Worm (Caenorhabditis elegans) whole organism, L3 larva: Measurements from ENCODE around the gene ugt-63.
A peak's percentile ranks its signal among the peaks of the same experiment; 100 is the strongest.

ENCODE experiments used
- R02D3.7 ChIP-seq: fragments of 150-350 bp; optimal IDR thresholded peaks from 2 replicates; lab custom pipeline; 2014; ENCODE audit warnings: missing biosample characterization, missing genetic modification characterization
- ZK546.5 ChIP-seq: sonication (generic microtip); optimal IDR thresholded peaks from 2 replicates; lab custom pipeline; 2017; ENCODE audit warnings: missing biosample characterization, missing genetic modification characterization
- aly-2 ChIP-seq: fragments of 150-350 bp; optimal IDR thresholded peaks from 2 replicates; lab custom pipeline; 2014; ENCODE audit warnings: missing biosample characterization, missing genetic modification characterization
- ama-1 ChIP-seq: fragments of 150-350 bp; optimal IDR thresholded peaks from 2 replicates; lab custom pipeline; 2018
- ceh-16 ChIP-seq: sonication (generic microtip); optimal IDR thresholded peaks from 2 replicates; lab custom pipeline; 2017; ENCODE audit warnings: missing biosample characterization, missing genetic modification characterization
- ceh-28 ChIP-seq: fragments of 150-350 bp; optimal IDR thresholded peaks from 2 replicates; lab custom pipeline; 2014; ENCODE audit warnings: missing biosample characterization, missing genetic modification reagents, missing genetic modification characterization
- daf-12 ChIP-seq: fragments of 150-350 bp; optimal IDR thresholded peaks from 2 replicates; lab custom pipeline; 2014; ENCODE audit warnings: missing biosample characterization, missing genetic modification reagents, missing genetic modification characterization
- egl-27 ChIP-seq: sonication (generic microtip); optimal IDR thresholded peaks from 4 replicates; lab custom pipeline; 2017; ENCODE audit warnings: missing biosample characterization, missing genetic modification reagents, missing genetic modification characterization
- egl-5 ChIP-seq: fragments of 150-350 bp; optimal IDR thresholded peaks from 2 replicates; lab custom pipeline; 2017; ENCODE audit warnings: missing biosample characterization, missing genetic modification reagents, missing genetic modification characterization, inconsistent platforms
- elt-2 ChIP-seq: sonication (generic microtip); optimal IDR thresholded peaks from 2 replicates; lab custom pipeline; 2016; ENCODE audit warnings: missing genetic modification reagents, mild to moderate bottlenecking, missing genetic modification characterization, missing compliant biosample characterization
- elt-3 ChIP-seq, 3 experiments: fragments of 150-350 bp in 1 of 3; sonication (generic microtip) in 2 of 3; optimal IDR thresholded peaks; 2 replicates in 2 of 3; 4 replicates in 1 of 3; lab custom pipeline; 2014 to 2017; ENCODE audit warnings: missing biosample characterization in 3 of 3, missing genetic modification characterization in 3 of 3
- eor-1 ChIP-seq, 2 experiments: fragments of 150-350 bp; optimal IDR thresholded peaks; 2 replicates each; lab custom pipeline; 2014 to 2018; ENCODE audit warnings: missing biosample characterization in 2 of 2, missing genetic modification characterization in 2 of 2
- fkh-10 ChIP-seq: sonication (generic microtip); optimal IDR thresholded peaks from 2 replicates; lab custom pipeline; 2017; ENCODE audit warnings: missing biosample characterization, missing genetic modification reagents, missing genetic modification characterization
- fkh-2 ChIP-seq: fragments of 150-350 bp; optimal IDR thresholded peaks from 2 replicates; lab custom pipeline; 2014; ENCODE audit warnings: missing biosample characterization, missing genetic modification reagents, missing genetic modification characterization
- fos-1 ChIP-seq: fragments of 150-350 bp; optimal IDR thresholded peaks from 2 replicates; lab custom pipeline; 2014; ENCODE audit warnings: missing biosample characterization, missing genetic modification characterization
- hmg-11 ChIP-seq: sonication (generic microtip); optimal IDR thresholded peaks from 2 replicates; lab custom pipeline; 2016; ENCODE audit warnings: missing genetic modification characterization, missing compliant biosample characterization
- jun-1 ChIP-seq: fragments of 150-350 bp; optimal IDR thresholded peaks from 2 replicates; lab custom pipeline; 2014; ENCODE audit warnings: missing biosample characterization, missing genetic modification reagents, missing genetic modification characterization
- lin-15B ChIP-seq: fragments of 150-350 bp; optimal IDR thresholded peaks from 2 replicates; lab custom pipeline; 2014; ENCODE audit warnings: missing biosample characterization, missing genetic modification characterization
- lsy-12 ChIP-seq: sonication (generic microtip); optimal IDR thresholded peaks from 2 replicates; lab custom pipeline; 2016; ENCODE audit warnings: mild to moderate bottlenecking, missing genetic modification characterization, missing compliant biosample characterization
- mdl-1 ChIP-seq: fragments of 150-350 bp; optimal IDR thresholded peaks from 2 replicates; lab custom pipeline; 2014; ENCODE audit warnings: missing biosample characterization, missing genetic modification characterization
- mml-1 ChIP-seq: fragments of 150-350 bp; sonication (generic microtip); optimal IDR thresholded peaks from 3 replicates; lab custom pipeline; 2014; ENCODE audit warnings: missing biosample characterization, missing genetic modification characterization
- nfya-1 ChIP-seq: sonication (generic microtip); optimal IDR thresholded peaks from 2 replicates; lab custom pipeline; 2017; ENCODE audit warnings: missing genetic modification characterization, mild to moderate bottlenecking, missing compliant biosample characterization, antibody characterized with exemption, moderate library complexity; ENCODE audit not compliant: insufficient read depth
- nhr-11 ChIP-seq: fragments of 150-350 bp; optimal IDR thresholded peaks from 2 replicates; lab custom pipeline; 2014; ENCODE audit warnings: missing biosample characterization, missing genetic modification characterization
- nhr-12 ChIP-seq: fragments of 150-350 bp; optimal IDR thresholded peaks from 2 replicates; lab custom pipeline; 2014; ENCODE audit warnings: missing biosample characterization, missing genetic modification characterization
- nhr-23 ChIP-seq: fragments of 150-350 bp; optimal IDR thresholded peaks from 2 replicates; lab custom pipeline; 2014; ENCODE audit warnings: missing biosample characterization, missing genetic modification reagents, missing genetic modification characterization
- nhr-25 ChIP-seq: sonication (generic microtip); optimal IDR thresholded peaks from 2 replicates; lab custom pipeline; 2017; ENCODE audit warnings: missing biosample characterization, missing genetic modification characterization
- nhr-28 ChIP-seq: fragments of 150-350 bp; optimal IDR thresholded peaks from 2 replicates; lab custom pipeline; 2014; ENCODE audit warnings: missing biosample characterization, missing genetic modification characterization
- nhr-43 ChIP-seq: sonication (generic microtip); optimal IDR thresholded peaks from 2 replicates; lab custom pipeline; 2016; ENCODE audit warnings: mild to moderate bottlenecking, missing genetic modification characterization, missing compliant biosample characterization; ENCODE audit not compliant: poor library complexity, severe bottlenecking
- nhr-67 ChIP-seq: fragments of 150-350 bp; optimal IDR thresholded peaks from 2 replicates; lab custom pipeline; 2014; ENCODE audit warnings: missing biosample characterization, missing genetic modification characterization
- nhr-76 ChIP-seq: fragments of 150-350 bp; sonication (generic microtip); optimal IDR thresholded peaks from 5 replicates; lab custom pipeline; 2014; ENCODE audit warnings: missing biosample characterization, missing genetic modification characterization
- nhr-77 ChIP-seq: fragments of 150-350 bp; optimal IDR thresholded peaks from 2 replicates; lab custom pipeline; 2014; ENCODE audit warnings: missing biosample characterization, missing genetic modification characterization
- pha-4 ChIP-seq: fragments of 150-350 bp; optimal IDR thresholded peaks from 2 replicates; lab custom pipeline; 2014; ENCODE audit warnings: missing biosample characterization, missing genetic modification reagents, missing genetic modification characterization
- pqm-1 ChIP-seq: fragments of 150-350 bp; optimal IDR thresholded peaks from 2 replicates; lab custom pipeline; 2017; ENCODE audit warnings: missing biosample characterization, missing genetic modification characterization, inconsistent platforms
- sea-2 ChIP-seq: fragments of 150-350 bp; sonication (generic microtip); optimal IDR thresholded peaks from 4 replicates; lab custom pipeline; 2014; ENCODE audit warnings: missing biosample characterization, missing genetic modification reagents, missing genetic modification characterization
- snpc-4 ChIP-seq: fragments of 150-350 bp; optimal IDR thresholded peaks from 2 replicates; lab custom pipeline; 2014; ENCODE audit warnings: missing biosample characterization, missing genetic modification characterization
- unc-62 ChIP-seq: fragments of 150-350 bp; sonication (generic microtip); optimal IDR thresholded peaks from 4 replicates; lab custom pipeline; 2014; ENCODE audit warnings: missing biosample characterization, missing genetic modification reagents, missing genetic modification characterization
- zag-1 ChIP-seq: fragments of 150-350 bp; optimal IDR thresholded peaks from 2 replicates; lab custom pipeline; 2014; ENCODE audit warnings: missing biosample characterization, missing genetic modification characterization
- ztf-11 ChIP-seq: fragments of 150-350 bp; optimal IDR thresholded peaks from 2 replicates; lab custom pipeline; 2014; ENCODE audit warnings: missing biosample characterization, missing genetic modification characterization
- ztf-4 ChIP-seq: fragments of 150-350 bp; optimal IDR thresholded peaks from 2 replicates; lab custom pipeline; 2014; ENCODE audit warnings: missing biosample characterization, missing genetic modification characterization

The ugt-63 gene

ce11 chrV:5080853-5081338 is 29.7 kb downstream of the ugt-63 start, which contains the start of gene Y58A7A.3 (continued):
- no peak for TF ChIP-seq nhr-43 (tag; lab: Kevin White, UChicago)
- no peak for TF ChIP-seq R02D3.7 (tag; lab: Kevin White, UChicago)
- no peak for TF ChIP-seq ZK546.5
- no peak for TF ChIP-seq ceh-16
- TF ChIP-seq jun-1 (tag; lab: Kevin White, UChicago) = peak; percentile 11
- no peak for TF ChIP-seq nhr-67
- peak; percentile 36 for TF ChIP-seq elt-2 (tag; lab: Kevin White, UChicago)
- TF ChIP-seq lin-15B (tag; lab: Kevin White, UChicago) = peak; percentile 2
- no peak for TF ChIP-seq elt-3 (tag; optimal IDR thresholded peaks at IDR 0.05; lab: Kevin White, UChicago)
- no peak for TF ChIP-seq eor-1 (tag; optimal IDR thresholded peaks at IDR 0.05; lab: Kevin White, UChicago)
- TF ChIP-seq fkh-10 (GFP tag; lab: Kevin White, UChicago) = no peak
- no peak for TF ChIP-seq nhr-11 (tag; lab: Kevin White, UChicago)

- no peak for TF ChIP-seq mdl-1
- no peak for TF ChIP-seq lin-15B (tag; lab: Kevin White, UChicago)
- no peak for TF ChIP-seq snpc-4
- TF ChIP-seq ztf-4 (tag; lab: Kevin White, UChicago) = no peak
- no peak for TF ChIP-seq nhr-23
- no peak for TF ChIP-seq pha-4
- TF ChIP-seq unc-62 = no peak
- TF ChIP-seq nhr-12 = no peak
Observed at ce11 chrV:5072082-5072481, 38.5 kb downstream of the ugt-63 start, which contains the start of gene Y58A7A.2. Gene Y58A7A.2, minus strand, starts transcription at chrV:5072182.

- no peak for TF ChIP-seq nhr-23
- TF ChIP-seq ZK546.5 = no peak
- TF ChIP-seq nhr-25 (tag; lab: Kevin White, UChicago) = peak; percentile 5
- TF ChIP-seq mml-1 (tag; lab: Kevin White, UChicago) = no peak
- no peak for TF ChIP-seq zag-1 (tag; lab: Kevin White, UChicago)
- no peak for TF ChIP-seq nhr-43 (tag; lab: Kevin White, UChicago)
- no peak for TF ChIP-seq unc-62
Observed at ce11 chrV:5069440-5069839, 41.1 kb downstream of the ugt-63 start, which contains the start of gene Y58A7A.1. Gene Y58A7A.1, minus strand, starts transcription at chrV:5069540.

- peak; percentile 95 for TF ChIP-seq elt-2 (tag; lab: Kevin White, UChicago)
- TF ChIP-seq hmg-11 (tag; lab: Kevin White, UChicago) = no peak
- no peak for TF ChIP-seq aly-2 (tag; lab: Kevin White, UChicago)
- TF ChIP-seq zag-1 (tag; lab: Kevin White, UChicago) = no peak
- no peak for TF ChIP-seq egl-5 (tag; lab: Kevin White, UChicago)
- TF ChIP-seq fkh-2 = no peak
- TF ChIP-seq pha-4 = peak; percentile 37
- peak; percentile 61 for TF ChIP-seq pqm-1
- no peak for TF ChIP-seq egl-27 (tag; lab: Kevin White, UChicago)
- no peak for TF ChIP-seq nhr-11 (tag; lab: Kevin White, UChicago)
- no peak for TF ChIP-seq lsy-12 (tag; lab: Kevin White, UChicago)
- peak; percentile 76 for TF ChIP-seq jun-1 (tag; lab: Kevin White, UChicago)
Observed at ce11 chrV:5067390-5067789, 43.2 kb downstream of the ugt-63 start.

ce11 chrV:5064761-5065421 is 45.7 kb downstream of the ugt-63 start, which contains the start of gene mlk-1:
Gene mlk-1, minus strand, starts transcription at chrV:5064811.
- TF ChIP-seq fos-1 (tag; lab: Kevin White, UChicago) = no peak
- peak; percentile 16 for TF ChIP-seq pqm-1
- TF ChIP-seq elt-2 (tag; lab: Kevin White, UChicago) = peak; percentile 54
- peak; percentile 76 for TF ChIP-seq nfya-1
- TF ChIP-seq fkh-10 (GFP tag; lab: Kevin White, UChicago) = peak; percentile 89
- peak; percentile 30 for TF ChIP-seq mdl-1
- peak; percentile 44 for TF ChIP-seq lin-15B (tag; lab: Kevin White, UChicago)
- peak; percentile 38 for TF ChIP-seq jun-1 (tag; lab: Kevin White, UChicago)
- TF ChIP-seq eor-1 (tag; optimal IDR thresholded peaks at IDR 0.05; lab: Kevin White, UChicago) = no peak
- no peak for TF ChIP-seq unc-62
- no peak for TF ChIP-seq egl-5 (tag; lab: Kevin White, UChicago)
- TF ChIP-seq nhr-25 (tag; lab: Kevin White, UChicago) = peak; percentile 39
- TF ChIP-seq daf-12 (tag; lab: Kevin White, UChicago) = no peak
- TF ChIP-seq elt-3 (tag; optimal IDR thresholded peaks at IDR 0.05; lab: Kevin White, UChicago) = no peak
- no peak for TF ChIP-seq aly-2 (tag; lab: Kevin White, UChicago)
- no peak for TF ChIP-seq nhr-76
- no peak for TF ChIP-seq nhr-77 (tag; lab: Kevin White, UChicago)
- TF ChIP-seq hmg-11 (tag; lab: Kevin White, UChicago) = peak; percentile 89
- peak; percentile 48 for TF ChIP-seq nhr-23
- no peak for TF ChIP-seq fkh-2
- TF ChIP-seq sea-2 = no peak
- peak; percentile 26 for TF ChIP-seq ama-1 (lab: Kevin White, UChicago)
- no peak for TF ChIP-seq zag-1 (tag; lab: Kevin White, UChicago)
- TF ChIP-seq egl-27 (tag; lab: Kevin White, UChicago) = peak; percentile 83
- TF ChIP-seq ZK546.5 = no peak
- TF ChIP-seq nhr-11 (tag; lab: Kevin White, UChicago) = peak; percentile 66
- peak; percentile 5 for TF ChIP-seq lsy-12 (tag; lab: Kevin White, UChicago)
- no peak for TF ChIP-seq nhr-67
- TF ChIP-seq mml-1 (tag; lab: Kevin White, UChicago) = no peak
- no peak for TF ChIP-seq nhr-28 (tag; lab: Kevin White, UChicago)
- peak; percentile 36 for TF ChIP-seq nhr-43 (tag; lab: Kevin White, UChicago)
- TF ChIP-seq ceh-28 (tag; lab: Kevin White, UChicago) = peak; percentile 37
- no peak for TF ChIP-seq ztf-11
- peak; percentile 25 for TF ChIP-seq snpc-4
